Worm (Caenorhabditis elegans) whole organism, L4 larva: ENCODE data around the gene pitr-1.
"Not testable (repeated sequence)": the region's sequence is repeated elsewhere in the genome, so short reads cannot be mapped to it uniquely, and the experiment has no call there.

ENCODE experiments used
- D1046.2 ChIP-seq: fragments of 200-800 bp; sonication (Bioruptor generic); IDR thresholded peaks from 2 replicates; pipeline ENCODE4 v1.3.6; 2022; ENCODE audit warnings: missing genetic modification characterization, missing compliant biosample characterization
- F10B5.3 ChIP-seq: sonication (generic microtip); optimal IDR thresholded peaks from 2 replicates; lab custom pipeline; 2016; ENCODE audit warnings: mild to moderate bottlenecking, missing genetic modification characterization, missing compliant biosample characterization
- F26F4.8 ChIP-seq: fragments of 200-800 bp; sonication (Bioruptor generic); conservative IDR thresholded peaks from 2 replicates; pipeline ENCODE4 v1.3.6; 2022; ENCODE audit warnings: missing genetic modification characterization, missing compliant biosample characterization
- F44E2.7 ChIP-seq: fragments of 200-800 bp; sonication (Bioruptor generic); IDR thresholded peaks from 2 replicates; pipeline ENCODE4 v2.1.2; 2022; ENCODE audit warnings: missing genetic modification characterization, missing compliant biosample characterization
- R02D3.7 ChIP-seq: fragments of 150-350 bp; sonication (generic microtip); optimal IDR thresholded peaks from 3 replicates; lab custom pipeline; 2014; ENCODE audit warnings: missing biosample characterization, missing genetic modification characterization
- Y105C5A.15 ChIP-seq: fragments of 200-800 bp; sonication (Bioruptor generic); IDR thresholded peaks from 2 replicates; pipeline ENCODE4 v1.3.6; 2022; ENCODE audit warnings: missing genetic modification characterization, missing compliant biosample characterization
- Y48G9A.11 ChIP-seq: fragments of 200-800 bp; sonication (Bioruptor generic); IDR thresholded peaks from 2 replicates; pipeline ENCODE4 v1.3.6; 2022; ENCODE audit warnings: missing genetic modification reagents, missing genetic modification characterization, missing compliant biosample characterization
- aha-1 ChIP-seq: fragments of 150-350 bp; peaks from one replicate; lab custom pipeline; 2014; ENCODE audit warnings: missing biosample characterization, missing genetic modification characterization
- aly-2 ChIP-seq: sonication (generic microtip); optimal IDR thresholded peaks from 2 replicates; lab custom pipeline; 2018; ENCODE audit warnings: missing biosample characterization, missing genetic modification characterization
- arid-1 ChIP-seq: fragments of 200-800 bp; sonication (Bioruptor generic); conservative IDR thresholded peaks from 2 replicates; pipeline ENCODE4 v1.3.6; 2022; ENCODE audit warnings: missing genetic modification reagents, missing genetic modification characterization, missing compliant biosample characterization
- ceh-62 ChIP-seq: sonication (generic microtip); optimal IDR thresholded peaks from 2 replicates; lab custom pipeline; 2017; ENCODE audit warnings: missing biosample characterization, missing genetic modification characterization
- ceh-82 ChIP-seq: sonication (generic microtip); optimal IDR thresholded peaks from 2 replicates; lab custom pipeline; 2017; ENCODE audit warnings: missing biosample characterization, missing genetic modification characterization
- ctbp-1 ChIP-seq: fragments of 200-800 bp; sonication (Bioruptor generic); IDR thresholded peaks from 2 replicates; pipeline ENCODE4 v1.3.6; 2022; ENCODE audit warnings: missing genetic modification reagents, missing genetic modification characterization, missing compliant biosample characterization
- daf-12 ChIP-seq: fragments of 150-350 bp; optimal IDR thresholded peaks from 2 replicates; lab custom pipeline; 2014; ENCODE audit warnings: missing biosample characterization, missing genetic modification reagents, missing genetic modification characterization
- egl-27 ChIP-seq: sonication (generic microtip); optimal IDR thresholded peaks from 3 replicates; lab custom pipeline; 2017; ENCODE audit warnings: missing biosample characterization, missing genetic modification reagents, missing genetic modification characterization
- fkh-10 ChIP-seq: fragments of 150-350 bp; optimal IDR thresholded peaks from 2 replicates; lab custom pipeline; 2014; ENCODE audit warnings: missing biosample characterization, missing genetic modification reagents, missing genetic modification characterization
- hif-1 ChIP-seq, 2 experiments: sonication (generic microtip); optimal IDR thresholded peaks; 2 replicates each; lab custom pipeline; 2016 to 2017; ENCODE audit warnings: missing compliant biosample characterization in 2 of 2, missing genetic modification characterization in 2 of 2, missing genetic modification reagents in 2 of 2, missing genotype in 2 of 2, mild to moderate bottlenecking in 1 of 2
- hlh-11 ChIP-seq: fragments of 200-800 bp; sonication (Bioruptor generic); optimal IDR thresholded peaks from 2 replicates; lab custom pipeline; 2018; ENCODE audit warnings: mild to moderate bottlenecking, missing genetic modification characterization, missing compliant biosample characterization
- jun-1 ChIP-seq: fragments of 150-350 bp; optimal IDR thresholded peaks from 2 replicates; lab custom pipeline; 2014; ENCODE audit warnings: missing biosample characterization, missing genetic modification reagents, missing genetic modification characterization
- lim-7 ChIP-seq: fragments of 200-800 bp; sonication (Bioruptor generic); IDR thresholded peaks from 2 replicates; pipeline ENCODE4 v1.3.6; 2022; ENCODE audit warnings: missing genetic modification characterization, missing compliant biosample characterization
- lin-1 ChIP-seq: fragments of 200-800 bp; sonication (Bioruptor generic); IDR thresholded peaks from 2 replicates; pipeline ENCODE4 v1.3.6; 2022; ENCODE audit warnings: missing genetic modification reagents, missing genetic modification characterization, missing compliant biosample characterization
- lin-38 ChIP-seq: fragments of 200-800 bp; sonication (Bioruptor generic); IDR thresholded peaks from 2 replicates; pipeline ENCODE4 v1.3.6; 2022; ENCODE audit warnings: missing genetic modification reagents, missing genetic modification characterization, missing compliant biosample characterization
- lin-39 ChIP-seq: fragments of 150-350 bp; optimal IDR thresholded peaks from 2 replicates; lab custom pipeline; 2014; ENCODE audit warnings: missing biosample characterization, missing genetic modification reagents, missing genetic modification characterization
- lir-3 ChIP-seq: sonication (generic microtip); optimal IDR thresholded peaks from 2 replicates; lab custom pipeline; 2016; ENCODE audit warnings: mild to moderate bottlenecking, missing genetic modification characterization, missing compliant biosample characterization
- mxl-3 ChIP-seq: fragments of 200-800 bp; sonication (Bioruptor generic); optimal IDR thresholded peaks from 2 replicates; lab custom pipeline; 2018; ENCODE audit warnings: mild to moderate bottlenecking, missing genetic modification characterization, missing compliant biosample characterization
- nhr-28 ChIP-seq: fragments of 150-350 bp; optimal IDR thresholded peaks from 2 replicates; lab custom pipeline; 2014; ENCODE audit warnings: missing biosample characterization, missing genetic modification characterization
- nhr-41 ChIP-seq: fragments of 200-800 bp; sonication (Bioruptor generic); IDR thresholded peaks from 2 replicates; pipeline ENCODE4 v1.3.6; 2022; ENCODE audit warnings: missing genetic modification reagents, missing genetic modification characterization, missing compliant biosample characterization
- nhr-76 ChIP-seq: fragments of 150-350 bp; optimal IDR thresholded peaks from 2 replicates; lab custom pipeline; 2014; ENCODE audit warnings: missing biosample characterization, missing genetic modification characterization
- nhr-77 ChIP-seq: fragments of 150-350 bp; optimal IDR thresholded peaks from 2 replicates; lab custom pipeline; 2014; ENCODE audit warnings: missing biosample characterization, missing genetic modification characterization
- pha-4 ChIP-seq, 2 experiments: fragments of 150-350 bp in 1 of 2; fragments of 200-800 bp in 1 of 2; sonication (Bioruptor generic) in 1 of 2; IDR thresholded peaks in 1 of 2; optimal IDR thresholded peaks in 1 of 2; 2 replicates each; pipeline versions ENCODE4 v1.3.6 to Lab custom; 2014 to 2022; ENCODE audit warnings: missing genetic modification characterization in 2 of 2, missing genetic modification reagents in 2 of 2, missing biosample characterization in 1 of 2, missing compliant biosample characterization in 1 of 2
- sdz-12 ChIP-seq: fragments of 200-800 bp; sonication (Bioruptor generic); optimal IDR thresholded peaks from 2 replicates; lab custom pipeline; 2018; ENCODE audit warnings: mild to moderate bottlenecking, missing genetic modification characterization, missing compliant biosample characterization
- set-16 ChIP-seq: fragments of 200-800 bp; sonication (Bioruptor generic); IDR thresholded peaks from 2 replicates; pipeline ENCODE4 v1.3.6; 2022; ENCODE audit warnings: missing genetic modification reagents, missing genetic modification characterization, missing compliant biosample characterization
- skn-1 ChIP-seq: fragments of 150-350 bp; optimal IDR thresholded peaks from 2 replicates; lab custom pipeline; 2014; ENCODE audit warnings: missing biosample characterization, missing genetic modification characterization
- snpc-1.2 ChIP-seq: fragments of 200-800 bp; sonication (Bioruptor generic); IDR thresholded peaks from 2 replicates; pipeline ENCODE4 v1.3.6; 2022; ENCODE audit warnings: missing genetic modification reagents, missing genetic modification characterization, missing compliant biosample characterization
- tra-1 ChIP-seq: fragments of 200-800 bp; sonication (Bioruptor generic); IDR thresholded peaks from 2 replicates; pipeline ENCODE4 v1.3.6; 2022; ENCODE audit warnings: missing genetic modification reagents, missing genetic modification characterization, missing compliant biosample characterization
- unc-62 ChIP-seq, 3 experiments: fragments of 150-350 bp in 1 of 3; sonication (generic microtip); optimal IDR thresholded peaks in 2 of 3; peaks in 1 of 3; 1 replicate in 1 of 3; 2 replicates in 2 of 3; lab custom pipeline; 2014 to 2017; ENCODE audit warnings: missing biosample characterization in 3 of 3, missing genetic modification characterization in 3 of 3, missing genetic modification reagents in 3 of 3, missing genotype in 1 of 3

Gene pitr-1

DNA sequence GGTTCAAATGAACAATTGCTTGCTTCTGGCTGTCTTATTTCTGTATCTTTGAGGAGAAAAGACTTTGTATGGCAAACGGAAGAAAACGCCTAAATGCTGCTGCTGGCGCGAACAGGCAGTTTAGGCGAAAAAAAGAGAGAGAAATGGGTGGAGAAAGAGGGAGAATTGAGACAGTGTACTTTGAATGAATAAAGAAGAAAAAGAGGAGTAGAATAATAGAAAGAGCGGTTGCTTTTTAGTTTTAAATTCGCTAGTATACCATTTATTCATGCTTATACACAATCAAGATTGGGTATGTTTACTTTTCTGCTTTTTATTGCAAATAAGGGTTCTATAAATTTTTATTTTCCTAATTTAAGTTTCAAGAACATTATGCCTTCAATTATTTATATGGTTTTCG lies 45.5 kb downstream of the pitr-1 start:
- TF ChIP-seq skn-1 (tag; lab: Kevin White, UChicago) (no peak), unc-62 (GFP tag; optimal IDR thresholded peaks at IDR 0.05 in 1 of 2; lab: Kevin White, UChicago) (peak in 1 of 2 experiments; percentile 92), unc-62 (tag; optimal IDR thresholded peaks at IDR 0.05; lab: Kevin White, UChicago) (no peak)

DNA sequence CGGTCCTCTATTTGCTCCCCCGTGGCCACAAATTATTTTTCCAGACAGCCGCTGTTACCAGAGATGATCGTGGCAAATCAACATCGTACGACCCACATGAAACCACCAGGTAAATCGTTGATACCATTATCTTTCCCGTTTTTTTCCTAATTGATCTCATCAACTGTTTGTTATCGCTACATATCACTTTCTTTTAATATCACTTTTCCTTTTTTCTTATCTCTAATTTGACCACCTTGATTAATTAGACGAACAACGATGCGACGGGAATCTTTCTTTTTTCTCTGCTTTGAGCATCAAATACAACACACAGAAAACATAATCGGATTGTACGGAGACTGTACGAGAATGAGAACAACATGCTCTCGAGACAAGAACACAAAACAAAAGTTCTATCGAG lies 46.4 kb downstream of the pitr-1 start:
- TF ChIP-seq R02D3.7 (tag; lab: Kevin White, UChicago), result no peak
- no peak for TF ChIP-seq ceh-62 (tag; lab: Kevin White, UChicago)
- no peak for TF ChIP-seq lin-38 (GFP tag; lab: Robert Waterston, UW)
- peak; percentile 3 for TF ChIP-seq hlh-11 (tag; lab: Kevin White, UChicago)
- TF ChIP-seq lir-3 (tag; lab: Kevin White, UChicago), result no peak
- TF ChIP-seq ceh-82 (tag; lab: Kevin White, UChicago), result no peak
- peak; percentile 66 for TF ChIP-seq nhr-28

DNA sequence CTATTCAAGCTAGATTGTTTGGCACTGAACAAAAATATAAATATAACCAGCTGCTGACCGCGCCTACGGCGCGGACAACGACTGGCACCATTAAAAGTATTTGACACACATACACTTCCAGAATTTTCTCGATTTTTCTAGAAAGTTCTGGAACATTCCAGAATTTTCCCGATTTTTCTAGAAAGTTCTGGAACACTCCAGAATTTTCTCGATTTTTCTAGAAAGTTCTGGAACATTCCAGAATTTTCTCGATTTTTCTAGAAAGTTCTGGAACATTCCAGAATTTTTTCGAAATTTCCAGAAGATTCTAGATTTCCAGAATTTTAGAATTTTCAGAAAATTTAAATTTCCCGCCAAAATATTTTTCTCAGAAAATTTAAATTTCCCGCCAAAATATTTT lies 47.1 kb downstream of the pitr-1 start:
- TF ChIP-seq tra-1 (GFP tag; lab: Robert Waterston, UW), result 0 out of 2 replicates have a peak, but pooled peaks have one; percentile 28
- TF ChIP-seq Y48G9A.11 (GFP tag; lab: Robert Waterston, UW), result 0 out of 2 replicates have a peak, but pooled peaks have one; percentile 36
- 0 out of 2 replicates have a peak, but pooled peaks have one; percentile 22 for TF ChIP-seq snpc-1.2 (GFP tag; lab: Robert Waterston, UW)
- peak; percentile 12; the same call in 1 of the 2 replicates for TF ChIP-seq pha-4 (GFP tag; IDR thresholded peaks at IDR 0.05; lab: Robert Waterston, UW)
- TF ChIP-seq pha-4 (tag; optimal IDR thresholded peaks at IDR 0.05; lab: Kevin White, UChicago), result not testable (repeated sequence)
- TF ChIP-seq lim-7 (GFP tag; lab: Robert Waterston, UW), result peak; percentile 73

DNA sequence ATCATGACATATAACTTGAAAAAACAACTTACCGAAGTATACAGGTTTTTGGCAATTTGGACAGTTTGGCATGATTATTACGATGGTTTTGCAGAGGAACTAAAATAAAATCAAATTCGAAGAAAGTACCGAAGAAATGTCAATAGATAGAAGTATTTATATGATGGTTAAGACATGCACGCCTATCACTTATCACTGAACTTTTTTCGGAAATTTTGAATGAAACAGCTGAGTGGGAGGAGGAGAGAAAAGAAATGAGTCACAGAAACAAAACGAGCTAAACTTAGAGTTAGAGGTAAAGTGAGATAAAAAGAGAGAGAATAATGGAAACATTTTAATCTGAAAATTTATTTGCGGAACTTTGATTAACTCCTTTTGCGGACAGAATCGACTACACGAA lies 51.4 kb downstream of the pitr-1 start, which contains the start of gene valv-1:
Gene valv-1, minus strand, starts transcription at position 101 of the 400 bp plus-strand sequence.
- TF ChIP-seq D1046.2, result no peak
- no peak for TF ChIP-seq daf-12 (tag; lab: Kevin White, UChicago)
- TF ChIP-seq unc-62 (GFP tag; optimal IDR thresholded peaks at IDR 0.05 in 1 of 2; lab: Kevin White, UChicago), result peak in 1 of 2 experiments; percentile 51
- TF ChIP-seq unc-62 (tag; optimal IDR thresholded peaks at IDR 0.05; lab: Kevin White, UChicago), result no peak
- no peak for TF ChIP-seq F10B5.3 (tag; lab: Kevin White, UChicago)
- no peak for TF ChIP-seq fkh-10 (GFP tag; lab: Kevin White, UChicago)

DNA sequence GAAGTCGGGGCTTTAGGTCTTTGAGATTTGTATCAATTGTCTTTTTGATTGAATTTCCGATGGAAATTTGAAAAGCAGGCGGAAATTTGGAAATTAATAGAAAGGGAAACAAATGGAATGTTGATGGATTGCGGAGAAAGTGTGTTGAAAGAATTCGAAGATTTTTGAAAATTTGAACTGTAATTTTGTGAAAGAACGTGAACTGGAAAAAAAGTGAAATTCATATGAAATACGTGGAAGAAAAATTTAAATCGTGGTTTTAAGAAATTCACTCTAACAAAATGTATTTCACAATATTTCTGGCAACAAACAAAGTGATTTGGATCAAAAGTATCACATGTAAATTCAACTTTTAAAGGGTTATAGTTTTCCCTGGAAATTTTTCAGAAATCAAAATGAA lies 52.1 kb downstream of the pitr-1 start, which contains the start of gene B0496.1:
Gene B0496.1, plus strand, starts transcription at position 301 of the 400 bp plus-strand sequence.
- TF ChIP-seq nhr-77 (tag; lab: Kevin White, UChicago), result no peak
- TF ChIP-seq sdz-12 (GFP tag; lab: Kevin White, UChicago), result no peak
- no peak for TF ChIP-seq aha-1 (tag; lab: Kevin White, UChicago)
- TF ChIP-seq arid-1 (GFP tag; lab: Robert Waterston, UW), result no peak
- TF ChIP-seq ctbp-1 (GFP tag; lab: Robert Waterston, UW), result no peak
- no peak for TF ChIP-seq set-16
- no peak for TF ChIP-seq nhr-41
- TF ChIP-seq hlh-11 (tag; lab: Kevin White, UChicago), result no peak
- no peak for TF ChIP-seq mxl-3 (GFP tag; lab: Kevin White, UChicago)
- TF ChIP-seq F26F4.8 (GFP tag; lab: Robert Waterston, UW), result no peak
- TF ChIP-seq F44E2.7 (GFP tag; lab: Robert Waterston, UW), result no peak
- TF ChIP-seq daf-12 (tag; lab: Kevin White, UChicago), result no peak
- no peak for TF ChIP-seq Y105C5A.15 (GFP tag; lab: Robert Waterston, UW)
- TF ChIP-seq egl-27 (tag; lab: Kevin White, UChicago), result no peak
- TF ChIP-seq hif-1 (tag; optimal IDR thresholded peaks at IDR 0.05; lab: Kevin White, UChicago), result no peak
- TF ChIP-seq lin-1 (GFP tag; lab: Robert Waterston, UW), result no peak
- TF ChIP-seq aly-2 (tag; lab: Kevin White, UChicago), result no peak
- TF ChIP-seq jun-1 (tag; lab: Kevin White, UChicago), result no peak
- TF ChIP-seq lin-39 (tag; lab: Kevin White, UChicago), result no peak
- TF ChIP-seq nhr-76 (tag; lab: Kevin White, UChicago), result no peak
